Worm (Caenorhabditis elegans) whole organism, L1 larva: Measurements from ENCODE around the gene F42A6.1.

Experiments used
- C04F5.9 ChIP-seq: sonication (generic microtip); optimal IDR thresholded peaks from 2 replicates; lab custom pipeline; 2016; ENCODE audit warnings: missing genetic modification characterization, missing compliant biosample characterization
- C34B4.2 ChIP-seq: sonication (generic microtip); optimal IDR thresholded peaks from 2 replicates; lab custom pipeline; 2017; ENCODE audit warnings: mild to moderate bottlenecking, missing genetic modification characterization, missing compliant biosample characterization
- F16B12.6 ChIP-seq: fragments of 150-350 bp; optimal IDR thresholded peaks from 2 replicates; lab custom pipeline; 2014; ENCODE audit warnings: missing biosample characterization, missing genetic modification characterization
- aha-1 ChIP-seq: fragments of 150-350 bp; optimal IDR thresholded peaks from 2 replicates; lab custom pipeline; 2014; ENCODE audit warnings: missing biosample characterization, missing genetic modification characterization
- ceh-63 ChIP-seq: fragments of 200-800 bp; sonication (Bioruptor generic); optimal IDR thresholded peaks from 2 replicates; lab custom pipeline; 2018; ENCODE audit warnings: mild to moderate bottlenecking, missing genetic modification characterization, missing compliant biosample characterization
- ceh-8 ChIP-seq: fragments of 200-800 bp; sonication (Bioruptor generic); optimal IDR thresholded peaks from 2 replicates; lab custom pipeline; 2018; ENCODE audit warnings: mild to moderate bottlenecking, missing genetic modification characterization, moderate library complexity, missing compliant biosample characterization
- ceh-88 ChIP-seq: fragments of 200-800 bp; sonication (Bioruptor generic); IDR thresholded peaks from 2 replicates; pipeline ENCODE4 v1.3.6; 2022; ENCODE audit warnings: missing genetic modification characterization, missing compliant biosample characterization
- ces-1 ChIP-seq: fragments of 150-350 bp; optimal IDR thresholded peaks from 2 replicates; lab custom pipeline; 2014; ENCODE audit warnings: missing biosample characterization, missing genetic modification reagents, missing genetic modification characterization
- dpl-1 ChIP-seq, 3 experiments: fragments of 150-350 bp in 2 of 3; sonication (generic microtip) in 1 of 3; optimal IDR thresholded peaks; 2 replicates each; lab custom pipeline; 2014 to 2017; ENCODE audit warnings: missing biosample characterization in 3 of 3, missing genetic modification characterization in 3 of 3, missing genetic modification reagents in 3 of 3
- dsc-1 ChIP-seq: sonication (generic microtip); optimal IDR thresholded peaks from 2 replicates; lab custom pipeline; 2016; ENCODE audit warnings: mild to moderate bottlenecking, missing genetic modification characterization, missing compliant biosample characterization
- efl-1 ChIP-seq, 4 experiments: fragments of 150-350 bp; optimal IDR thresholded peaks in 3 of 4; peaks in 1 of 4; 1 replicate in 1 of 4; 2 replicates in 3 of 4; lab custom pipeline; 2014; ENCODE audit warnings: missing biosample characterization in 2 of 4, missing genetic modification characterization in 2 of 4, missing genetic modification reagents in 2 of 4
- egl-13 ChIP-seq: sonication (generic microtip); optimal IDR thresholded peaks from 2 replicates; lab custom pipeline; 2016; ENCODE audit warnings: missing genotype, missing genetic modification reagents, missing genetic modification characterization, missing compliant biosample characterization
- elt-3 ChIP-seq, 6 experiments: fragments of 150-350 bp in 1 of 6; sonication (generic microtip); optimal IDR thresholded peaks; 2 replicates each; lab custom pipeline; 2017 to 2018; ENCODE audit warnings: missing biosample characterization in 6 of 6, missing genetic modification characterization in 6 of 6, inconsistent platforms in 1 of 6
- fkh-4 ChIP-seq: sonication (generic microtip); optimal IDR thresholded peaks from 2 replicates; lab custom pipeline; 2016; ENCODE audit warnings: missing compliant biosample characterization, missing genetic modification characterization, borderline replicate concordance
- fkh-8 ChIP-seq: sonication (generic microtip); optimal IDR thresholded peaks from 2 replicates; lab custom pipeline; 2016; ENCODE audit warnings: mild to moderate bottlenecking, missing genetic modification characterization, missing compliant biosample characterization
- fos-1 ChIP-seq: fragments of 150-350 bp; optimal IDR thresholded peaks from 2 replicates; lab custom pipeline; 2014; ENCODE audit warnings: missing biosample characterization, missing genetic modification characterization
- grh-1 ChIP-seq: fragments of 200-800 bp; sonication (Bioruptor generic); IDR thresholded peaks from 2 replicates; pipeline ENCODE4 v1.3.6; 2022; ENCODE audit warnings: missing genetic modification reagents, missing genetic modification characterization, missing compliant biosample characterization
- irx-1 ChIP-seq: sonication (generic microtip); optimal IDR thresholded peaks from 2 replicates; lab custom pipeline; 2016; ENCODE audit warnings: missing genetic modification characterization, missing compliant biosample characterization
- isw-1 ChIP-seq: fragments of 200-800 bp; sonication (Bioruptor generic); IDR thresholded peaks from 2 replicates; pipeline ENCODE4 v1.3.6; 2022; ENCODE audit warnings: missing genetic modification characterization, missing compliant biosample characterization
- lin-13 ChIP-seq: fragments of 150-350 bp; optimal IDR thresholded peaks from 2 replicates; lab custom pipeline; 2014; ENCODE audit warnings: missing biosample characterization, missing genetic modification reagents, missing genetic modification characterization
- lin-14 ChIP-seq: fragments of 200-800 bp; sonication (Bioruptor generic); optimal IDR thresholded peaks from 2 replicates; lab custom pipeline; 2018; ENCODE audit warnings: mild to moderate bottlenecking, missing genetic modification characterization, moderate library complexity, missing compliant biosample characterization
- lin-15B ChIP-seq: fragments of 150-350 bp; sonication (generic microtip); optimal IDR thresholded peaks from 3 replicates; lab custom pipeline; 2014; ENCODE audit warnings: missing biosample characterization, missing genetic modification characterization
- lin-35 ChIP-seq, 2 experiments: fragments of 150-350 bp; optimal IDR thresholded peaks; 2 replicates each; lab custom pipeline; 2014; ENCODE audit warnings: missing biosample characterization in 2 of 2, missing genetic modification characterization in 2 of 2, missing genetic modification reagents in 2 of 2
- lir-3 ChIP-seq: sonication (generic microtip); optimal IDR thresholded peaks from 2 replicates; lab custom pipeline; 2016; ENCODE audit warnings: mild to moderate bottlenecking, missing genetic modification characterization, moderate library complexity, missing compliant biosample characterization; ENCODE audit not compliant: poor library complexity
- lsy-2 ChIP-seq, 2 experiments: fragments of 150-350 bp; optimal IDR thresholded peaks; 2 replicates each; lab custom pipeline; 2014; ENCODE audit warnings: missing biosample characterization in 2 of 2, missing genetic modification characterization in 2 of 2
- mab-9 ChIP-seq: fragments of 200-800 bp; sonication (Bioruptor generic); IDR thresholded peaks from 2 replicates; pipeline ENCODE4 v1.3.6; 2022; ENCODE audit warnings: missing genetic modification reagents, missing genetic modification characterization, missing compliant biosample characterization
- mdl-1 ChIP-seq, 2 experiments: fragments of 150-350 bp; optimal IDR thresholded peaks; 2 replicates each; lab custom pipeline; 2014 to 2017; ENCODE audit warnings: missing biosample characterization in 2 of 2, missing genetic modification characterization in 2 of 2, inconsistent platforms in 1 of 2
- nhr-12 ChIP-seq: sonication (generic microtip); optimal IDR thresholded peaks from 2 replicates; lab custom pipeline; 2017; ENCODE audit warnings: missing biosample characterization, missing genetic modification characterization
- nhr-19 ChIP-seq: fragments of 200-800 bp; sonication (Bioruptor generic); conservative IDR thresholded peaks from 2 replicates; pipeline ENCODE4 v1.3.6; 2022; ENCODE audit warnings: missing genetic modification characterization, missing compliant biosample characterization
- nhr-20 ChIP-seq: sonication (generic microtip); optimal IDR thresholded peaks from 2 replicates; lab custom pipeline; 2016; ENCODE audit warnings: mild to moderate bottlenecking, missing genetic modification characterization, missing compliant biosample characterization
- nhr-47 ChIP-seq: sonication (generic microtip); optimal IDR thresholded peaks from 2 replicates; lab custom pipeline; 2016; ENCODE audit warnings: mild to moderate bottlenecking, missing genetic modification characterization, moderate library complexity, missing compliant biosample characterization
- nhr-71 ChIP-seq: sonication (generic microtip); optimal IDR thresholded peaks from 2 replicates; lab custom pipeline; 2016; ENCODE audit warnings: mild to moderate bottlenecking, missing genetic modification characterization, moderate library complexity, missing compliant biosample characterization
- nhr-85 ChIP-seq: sonication (generic microtip); peaks from one replicate; lab custom pipeline; 2016; ENCODE audit warnings: missing genetic modification characterization, inconsistent platforms, missing compliant biosample characterization
- nhr-90 ChIP-seq: sonication (generic microtip); optimal IDR thresholded peaks from 2 replicates; lab custom pipeline; 2016; ENCODE audit warnings: mild to moderate bottlenecking, missing genetic modification characterization, missing compliant biosample characterization; ENCODE audit not compliant: poor library complexity
- pax-3 ChIP-seq: fragments of 200-800 bp; sonication (Bioruptor generic); optimal IDR thresholded peaks from 2 replicates; lab custom pipeline; 2018; ENCODE audit warnings: mild to moderate bottlenecking, missing genetic modification characterization, moderate library complexity, missing compliant biosample characterization
- rnt-1 ChIP-seq: sonication (generic microtip); optimal IDR thresholded peaks from 2 replicates; lab custom pipeline; 2016; ENCODE audit warnings: mild to moderate bottlenecking, missing genetic modification characterization, moderate library complexity, missing compliant biosample characterization
- snpc-4 ChIP-seq: fragments of 150-350 bp; optimal IDR thresholded peaks from 2 replicates; lab custom pipeline; 2014; ENCODE audit warnings: missing biosample characterization, missing genetic modification characterization
- snu-23 ChIP-seq: sonication (generic microtip); optimal IDR thresholded peaks from 2 replicates; lab custom pipeline; 2016; ENCODE audit warnings: missing genetic modification characterization, missing compliant biosample characterization
- swsn-7 ChIP-seq: sonication (generic microtip); optimal IDR thresholded peaks from 2 replicates; lab custom pipeline; 2016; ENCODE audit warnings: missing genetic modification characterization, missing compliant biosample characterization
- tbx-2 ChIP-seq: sonication (generic microtip); optimal IDR thresholded peaks from 2 replicates; lab custom pipeline; 2016; ENCODE audit warnings: missing genetic modification characterization, missing compliant biosample characterization
- unc-86 ChIP-seq: sonication (generic microtip); optimal IDR thresholded peaks from 2 replicates; lab custom pipeline; 2016; ENCODE audit warnings: missing genetic modification characterization, missing compliant biosample characterization
- unc-98 ChIP-seq: fragments of 200-800 bp; sonication (Bioruptor generic); IDR thresholded peaks from 2 replicates; pipeline ENCODE4 v1.3.6; 2022; ENCODE audit warnings: missing genetic modification characterization, missing compliant biosample characterization
- vab-15 ChIP-seq: sonication (generic microtip); optimal IDR thresholded peaks from 2 replicates; lab custom pipeline; 2017; ENCODE audit warnings: missing genotype, mild to moderate bottlenecking, missing genetic modification characterization, missing compliant biosample characterization
- xbp-1 ChIP-seq: sonication (generic microtip); optimal IDR thresholded peaks from 2 replicates; lab custom pipeline; 2016; ENCODE audit warnings: missing genetic modification characterization, missing compliant biosample characterization
- zip-4 ChIP-seq: fragments of 200-800 bp; sonication (Bioruptor generic); optimal IDR thresholded peaks from 2 replicates; lab custom pipeline; 2018; ENCODE audit warnings: mild to moderate bottlenecking, missing genetic modification characterization, moderate library complexity, missing compliant biosample characterization
- ztf-11 ChIP-seq, 2 experiments: sonication (generic microtip); optimal IDR thresholded peaks; 2 replicates each; lab custom pipeline; 2016 to 2017; ENCODE audit warnings: missing genetic modification characterization in 2 of 2, missing biosample characterization in 1 of 2, missing compliant biosample characterization in 1 of 2

The F42A6.1 gene

DNA sequence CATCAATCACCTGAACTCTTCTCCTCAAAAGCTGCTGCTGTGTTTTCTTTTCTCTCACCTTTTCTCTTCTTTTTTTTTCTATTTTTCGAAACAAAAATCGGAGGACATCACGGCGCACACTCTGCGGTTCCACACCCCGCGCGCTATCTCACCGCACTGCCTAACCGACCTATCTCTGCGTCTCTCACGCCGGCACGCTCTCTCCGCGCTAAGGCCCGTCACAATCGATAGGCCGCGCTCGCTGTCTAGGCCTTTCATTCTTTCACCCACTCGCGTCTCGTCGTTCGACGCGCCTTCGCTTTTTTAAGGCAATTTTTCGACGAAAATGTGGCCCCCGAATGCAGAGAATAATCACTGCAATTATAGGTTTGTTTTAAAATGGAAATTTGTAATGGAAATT is 43.6 kb upstream of the F42A6.1 start, which contains the start of gene zip-11 (continued):
- TF ChIP-seq C34B4.2 (tag; lab: Kevin White, UChicago) (no peak), efl-1 (optimal IDR thresholded peaks at IDR 0.05; lab: Kevin White, UChicago) (peak; percentile 69 to 79), efl-1 (GFP tag; optimal IDR thresholded peaks at IDR 0.05 in 1 of 2; lab: Kevin White, UChicago) (peak; percentile 59 to 96), aha-1 (tag; lab: Kevin White, UChicago) (no peak), isw-1 (GFP tag; lab: Robert Waterston, UW) (peak; percentile 34), dpl-1 (GFP tag; optimal IDR thresholded peaks at IDR 0.05; lab: Kevin White, UChicago) (peak; percentile 6 to 57 (median 49)), fkh-4 (tag; lab: Kevin White, UChicago) (no peak), ces-1 (GFP tag; lab: Kevin White, UChicago) (no peak), snpc-4 (tag; lab: Kevin White, UChicago) (peak; percentile 10), nhr-12 (no peak), ceh-88 (GFP tag; lab: Robert Waterston, UW) (no peak), nhr-85 (tag; lab: Kevin White, UChicago) (peak; percentile 62), fos-1 (peak; percentile 2), ceh-63 (GFP tag; lab: Kevin White, UChicago) (no peak), vab-15 (tag; lab: Kevin White, UChicago) (no peak)

DNA sequence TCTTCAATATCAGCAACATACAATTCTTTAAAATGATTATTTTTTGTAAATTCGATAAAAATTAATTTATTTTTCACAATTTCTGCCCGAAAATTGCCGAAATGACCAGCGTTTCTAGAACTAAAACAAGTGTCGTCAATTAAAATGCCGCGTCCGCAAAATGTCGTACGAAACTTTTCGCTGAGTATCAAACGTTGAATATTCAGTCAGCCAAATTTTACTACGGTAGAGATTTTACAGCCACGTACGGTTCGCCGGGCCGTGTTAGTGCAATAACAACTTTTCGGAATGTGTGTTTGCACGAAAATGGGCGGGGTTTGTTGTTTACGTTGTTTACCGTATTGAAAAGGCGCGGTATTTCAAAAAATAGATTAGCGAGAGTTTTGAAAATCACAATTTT is 41.5 kb upstream of the F42A6.1 start:
- TF ChIP-seq unc-86 (tag; lab: Kevin White, UChicago) (peak; percentile 33), nhr-71 (peak; percentile 81), zip-4 (GFP tag; lab: Kevin White, UChicago) (peak; percentile 28), dpl-1 (GFP tag; optimal IDR thresholded peaks at IDR 0.05; lab: Kevin White, UChicago) (peak; percentile 49 to 72 (median 63)), ceh-8 (GFP tag; lab: Kevin White, UChicago) (peak; percentile 34), tbx-2 (peak; percentile 66), lin-13 (GFP tag; lab: Kevin White, UChicago) (peak; percentile 3), lsy-2 (tag; optimal IDR thresholded peaks at IDR 0.05; lab: Kevin White, UChicago) (peak; percentile 88 to 92), lir-3 (tag; lab: Kevin White, UChicago) (peak; percentile 58), C04F5.9 (peak; percentile 59), pax-3 (tag; lab: Kevin White, UChicago) (peak; percentile 37), nhr-20 (tag; lab: Kevin White, UChicago) (peak; percentile 66), xbp-1 (tag; lab: Kevin White, UChicago) (peak; percentile 63), lin-35 (GFP tag; optimal IDR thresholded peaks at IDR 0.05; lab: Kevin White, UChicago) (peak; percentile 1 to 70), swsn-7 (tag; lab: Kevin White, UChicago) (peak; percentile 61), ztf-11 (tag; optimal IDR thresholded peaks at IDR 0.05; lab: Kevin White, UChicago) (peak in 1 of 2 experiments; percentile 1), nhr-19 (GFP tag; lab: Robert Waterston, UW) (peak; percentile 97), nhr-47 (tag; lab: Kevin White, UChicago) (peak; percentile 84), efl-1 (optimal IDR thresholded peaks at IDR 0.05; lab: Kevin White, UChicago) (peak; percentile 69 to 76), efl-1 (GFP tag; optimal IDR thresholded peaks at IDR 0.05 in 1 of 2; lab: Kevin White, UChicago) (peak; percentile 56 to 97), nhr-90 (peak; percentile 78), irx-1 (peak; percentile 53), egl-13 (tag; lab: Kevin White, UChicago) (peak; percentile 10), lin-14 (GFP tag; lab: Kevin White, UChicago) (peak; percentile 74), snu-23 (GFP tag; lab: Kevin White, UChicago) (peak; percentile 69), lin-15B (tag; lab: Kevin White, UChicago) (peak; percentile 41), mdl-1 (tag; optimal IDR thresholded peaks at IDR 0.05; lab: Kevin White, UChicago) (peak in 1 of 2 experiments; percentile 7), nhr-85 (tag; lab: Kevin White, UChicago) (peak; percentile 91), mab-9 (GFP tag; lab: Robert Waterston, UW) (peak; percentile 92), elt-3 (tag; optimal IDR thresholded peaks at IDR 0.05; lab: Kevin White, UChicago) (peak in 1 of 6 experiments; percentile 8), unc-98 (GFP tag; lab: Robert Waterston, UW) (peak; percentile 45; the same call in 1 of the 2 replicates), fkh-8 (tag; lab: Kevin White, UChicago) (peak; percentile 23), isw-1 (GFP tag; lab: Robert Waterston, UW) (peak; percentile 88), F16B12.6 (tag; lab: Kevin White, UChicago) (peak; percentile 70), rnt-1 (tag; lab: Kevin White, UChicago) (peak; percentile 55), dsc-1 (peak; percentile 46), grh-1 (GFP tag; lab: Robert Waterston, UW) (peak; percentile 98), ceh-88 (GFP tag; lab: Robert Waterston, UW) (peak; percentile 91)
